Fruit fly (Drosophila melanogaster) whole organism: ENCODE measurements around the gene CG13850.

Source experiments
- CG8478 ChIP-seq: fragments of >200 bp; optimal IDR thresholded peaks from 2 replicates; lab custom pipeline; 2018; ENCODE audit warnings: inconsistent platforms
- Dll ChIP-seq: fragments of >200 bp; optimal IDR thresholded peaks from 2 replicates; lab custom pipeline; 2017
- EcR ChIP-seq, 2 experiments: fragments of >200 bp; optimal IDR thresholded peaks; 2 replicates each; lab custom pipeline; 2017; ENCODE audit warnings: missing biosample characterization in 2 of 2, missing genetic modification characterization in 2 of 2, missing genetic modification reagents in 2 of 2
- pan ChIP-seq: fragments of >200 bp; optimal IDR thresholded peaks from 2 replicates; lab custom pipeline; 2017
- psq ChIP-seq: fragments of >200 bp; optimal IDR thresholded peaks from 2 replicates; lab custom pipeline; 2017
- usp ChIP-seq: fragments of >200 bp; optimal IDR thresholded peaks from 2 replicates; lab custom pipeline; 2017; ENCODE audit warnings: missing biosample characterization, missing genetic modification characterization, mixed read lengths

DNA sequence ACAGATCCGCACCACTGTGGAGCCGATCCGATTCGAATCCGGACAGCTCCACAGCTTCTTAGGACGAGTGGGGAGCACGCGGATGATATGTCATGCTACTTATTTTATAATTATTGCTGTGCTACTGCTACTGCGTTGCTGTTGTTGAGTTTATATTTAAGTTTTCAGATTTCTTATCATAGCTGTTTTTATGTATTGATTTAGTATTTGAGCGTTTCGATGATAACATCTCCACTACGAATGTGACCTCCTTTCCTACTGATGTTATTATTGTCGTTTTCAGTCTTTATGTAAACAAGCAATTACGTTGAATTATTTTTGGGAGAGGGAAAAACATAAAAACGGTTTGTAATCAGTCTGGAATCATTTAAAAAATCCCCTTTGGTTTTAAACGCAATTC lies 45.3 kb upstream of the CG13850 start:
- TF ChIP-seq CG8478 (lab: Kevin White, UChicago) (no peak), psq (lab: Kevin White, UChicago) (no peak), usp (GFP tag; lab: Kevin White, UChicago) (no peak), pan (lab: Kevin White, UChicago) (no peak), EcR (GFP tag; optimal IDR thresholded peaks at IDR 0.05; lab: Kevin White, UChicago) (no peak), Dll (no peak)
